Fruit fly (Drosophila melanogaster): ENCODE results near the gene CG7888.
A peak's percentile ranks its signal among the peaks of the same experiment; 100 is the strongest.

Gene CG7888

DNA sequence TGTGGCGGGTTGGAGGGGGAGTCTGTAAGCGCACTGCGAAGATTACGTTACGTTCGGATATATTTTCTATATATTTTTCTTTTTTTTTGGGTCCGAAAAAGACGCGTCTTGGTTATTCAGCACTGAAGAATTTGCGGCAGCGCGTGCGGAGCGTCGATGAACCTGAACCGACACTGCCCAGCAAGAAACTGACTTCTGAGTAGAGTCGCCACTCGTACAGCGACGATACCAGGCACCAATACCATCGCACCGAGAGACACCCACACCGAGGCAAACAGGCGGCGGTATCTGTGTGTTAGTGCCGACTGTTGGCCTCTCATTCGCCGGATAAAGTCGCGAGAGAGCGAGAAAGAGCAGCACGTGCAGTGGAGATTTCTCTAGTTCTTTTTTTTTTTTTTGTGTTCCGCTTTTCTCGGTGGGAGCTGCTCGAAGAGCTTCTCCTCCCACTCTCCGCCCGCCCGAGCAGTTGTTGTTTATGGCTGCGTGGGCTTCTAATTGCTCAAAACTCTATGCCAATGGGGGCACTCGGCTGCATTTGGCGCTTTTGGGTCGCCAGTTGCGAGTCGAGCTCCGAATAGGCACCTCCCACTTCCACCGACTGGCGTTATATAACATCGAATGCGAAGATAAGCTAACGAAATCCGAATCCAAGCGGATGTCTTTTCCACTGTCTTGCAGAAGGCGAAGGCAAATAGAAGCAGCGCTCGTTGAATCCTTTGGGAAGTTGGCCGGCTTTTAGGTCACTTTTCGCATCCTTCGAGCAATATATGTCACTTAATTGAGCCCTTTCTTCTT is 44.6 kb upstream of the CG7888 start, which contains the start of gene klu (continued):
- TF ChIP-seq CG17359 (tag; optimal IDR thresholded peaks at IDR 0.05) (peak; percentile 21), Camta (GFP tag; optimal IDR thresholded peaks at IDR 0.05) (no peak), NFAT (GFP tag; IDR thresholded peaks at IDR 0.05) (no peak), CG11247 (GFP tag; IDR thresholded peaks at IDR 0.05) (no peak), CG7357 (GFP tag; IDR thresholded peaks at IDR 0.05) (no peak), CG17568 (GFP tag; optimal IDR thresholded peaks at IDR 0.05) (no peak), Myb (GFP tag; optimal IDR thresholded peaks at IDR 0.05) (no peak), grn (GFP tag; optimal IDR thresholded peaks at IDR 0.05) (peak; percentile 36), wor (GFP tag; IDR thresholded peaks at IDR 0.05) (no peak), ewg (GFP tag; optimal IDR thresholded peaks at IDR 0.05) (no peak), Abd-B (GFP tag; optimal IDR thresholded peaks at IDR 0.05) (no peak), lola (GFP tag; optimal IDR thresholded peaks at IDR 0.05) (peak in 1 of 3 experiments; percentile 36), sim (GFP tag; IDR thresholded peaks at IDR 0.05) (no peak), CG8765 (GFP tag; IDR thresholded peaks at IDR 0.05) (no peak), CG11504 (tag; optimal IDR thresholded peaks at IDR 0.05) (peak; percentile 39), CG10979 (tag; optimal IDR thresholded peaks at IDR 0.05) (no peak), aop (GFP tag; IDR thresholded peaks at IDR 0.05) (no peak), Mes4 (GFP tag; optimal IDR thresholded peaks at IDR 0.05) (no peak), bab2 (GFP tag; optimal IDR thresholded peaks at IDR 0.05) (no peak), CG15269 (tag; optimal IDR thresholded peaks at IDR 0.05) (no peak), pan (optimal IDR thresholded peaks at IDR 0.05) (no peak), pan (GFP tag; optimal IDR thresholded peaks at IDR 0.05 in 1 of 2, IDR thresholded peaks at IDR 0.05 in 1 of 2) (peak in 1 of 2 experiments; percentile 9), dmrt99B (tag; optimal IDR thresholded peaks at IDR 0.05) (no peak), tna (GFP tag; IDR thresholded peaks at IDR 0.05; ENCODE audit: partially characterized antibody) (no peak), ken (GFP tag; IDR thresholded peaks at IDR 0.05) (no peak), CG17912 (GFP tag; optimal IDR thresholded peaks at IDR 0.05) (no peak), CG12769 (tag; optimal IDR thresholded peaks at IDR 0.05) (no peak), CG9876 (GFP tag; optimal IDR thresholded peaks at IDR 0.05) (no peak), CHES-1-like (GFP tag; optimal IDR thresholded peaks at IDR 0.05) (no peak), hbn (GFP tag; IDR thresholded peaks at IDR 0.05; ENCODE audit: partially characterized antibody) (peak; percentile 34; the same call in 1 of the 2 replicates), Drgx (GFP tag; IDR thresholded peaks at IDR 0.05) (peak; percentile 83), ems (GFP tag; optimal IDR thresholded peaks at IDR 0.05) (no peak), Atf3 (GFP tag; optimal IDR thresholded peaks at IDR 0.05) (no peak), Lpt (GFP tag; optimal IDR thresholded peaks at IDR 0.05) (no peak), Usf (GFP tag; optimal IDR thresholded peaks at IDR 0.05) (no peak), CG3163 (GFP tag; optimal IDR thresholded peaks at IDR 0.05) (no peak), CG34422 (GFP tag; IDR thresholded peaks at IDR 0.05) (peak; percentile 50; the same call in 1 of the 3 replicates), en (GFP tag; optimal IDR thresholded peaks at IDR 0.05) (no peak), Med (GFP tag) (peak; percentile 44), CG13775 (GFP tag; optimal IDR thresholded peaks at IDR 0.05) (no peak), pros (GFP tag; optimal IDR thresholded peaks at IDR 0.05) (peak; percentile 71), Spps (tag; optimal IDR thresholded peaks at IDR 0.05) (no peak), eyg (GFP tag; optimal IDR thresholded peaks at IDR 0.05) (no peak), nmo (GFP tag; optimal IDR thresholded peaks at IDR 0.05) (peak; percentile 9), CG1529 (GFP tag; optimal IDR thresholded peaks at IDR 0.05) (no peak), Blimp-1 (GFP tag; optimal IDR thresholded peaks at IDR 0.05) (no peak), CkIIα-i1 (GFP tag; IDR thresholded peaks at IDR 0.05) (no peak), CTCF (GFP tag; optimal IDR thresholded peaks at IDR 0.05) (no peak), Mad (GFP tag; optimal IDR thresholded peaks at IDR 0.05) (no peak), p53 (GFP tag; optimal IDR thresholded peaks at IDR 0.05) (no peak), CG12299 (tag; optimal IDR thresholded peaks at IDR 0.05) (no peak)

Measured in whole organism, embryonic.